Fruit fly (Drosophila melanogaster): ENCODE results near the gene betaGlu.

Gene betaGlu

DNA sequence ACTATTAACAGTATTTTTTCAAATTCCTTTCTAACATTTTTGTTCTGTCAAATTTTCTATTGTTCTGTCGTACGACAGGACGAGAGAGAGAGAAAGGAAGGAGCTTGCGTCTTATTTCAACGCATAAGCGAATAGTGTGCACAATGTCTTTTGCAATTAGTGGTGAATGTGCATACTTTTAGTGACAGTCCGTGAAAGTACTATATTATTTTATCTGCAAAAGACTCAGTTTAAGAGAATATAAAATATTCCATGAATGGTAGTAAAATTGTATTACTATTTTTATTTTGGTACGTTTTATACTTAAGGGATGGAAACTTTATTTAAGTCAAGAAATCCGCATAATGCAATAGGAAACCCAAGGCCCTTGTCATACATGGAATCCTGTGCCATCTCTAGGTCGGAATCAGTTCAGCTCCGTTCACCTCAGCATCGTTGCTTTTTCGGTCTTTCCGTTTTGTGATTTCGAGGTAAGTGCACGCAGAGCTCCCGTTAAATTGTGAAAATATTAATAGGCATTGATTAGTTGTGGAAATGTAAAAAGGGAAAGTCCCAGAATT, 33.5 kb downstream of the betaGlu start, which contains the start of gene eEF1alpha2:
TSS of gene eEF1alpha2 (plus strand) at position 409 of the 560 bp plus-strand sequence.
- TF ChIP-seq CG8478 (optimal IDR thresholded peaks at IDR 0.05) (no peak), CTCF (optimal IDR thresholded peaks at IDR 0.05) (no peak)

DNA sequence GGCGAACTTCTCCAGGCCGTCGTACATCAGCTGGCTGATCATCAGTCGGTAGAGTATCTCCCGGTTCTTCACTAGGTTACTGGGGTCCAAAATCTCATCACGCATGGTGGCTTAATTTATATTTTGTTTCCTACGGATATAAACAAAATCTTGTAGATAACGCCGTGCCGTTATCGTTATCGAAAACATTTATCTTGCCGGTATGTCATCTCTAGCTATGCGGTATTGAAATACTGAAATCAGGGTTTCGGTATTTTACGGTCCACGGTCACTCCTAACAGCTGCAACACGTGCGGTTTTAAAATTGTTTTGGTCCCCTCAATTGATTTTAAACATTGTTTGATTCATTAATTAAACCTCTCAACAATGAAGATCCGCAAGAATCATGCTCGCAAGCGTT, 34.9 kb downstream of the betaGlu start, which contains the start of the genes CstF50 and CG11563:
TSS of gene CstF50 (minus strand) at position 188 of the 400 bp plus-strand sequence.
TSS of gene CG11563 (plus strand) at position 260 of the 400 bp plus-strand sequence.
- TF ChIP-seq CTCF (optimal IDR thresholded peaks at IDR 0.05) (no peak), CG8478 (optimal IDR thresholded peaks at IDR 0.05) (no peak)

DNA sequence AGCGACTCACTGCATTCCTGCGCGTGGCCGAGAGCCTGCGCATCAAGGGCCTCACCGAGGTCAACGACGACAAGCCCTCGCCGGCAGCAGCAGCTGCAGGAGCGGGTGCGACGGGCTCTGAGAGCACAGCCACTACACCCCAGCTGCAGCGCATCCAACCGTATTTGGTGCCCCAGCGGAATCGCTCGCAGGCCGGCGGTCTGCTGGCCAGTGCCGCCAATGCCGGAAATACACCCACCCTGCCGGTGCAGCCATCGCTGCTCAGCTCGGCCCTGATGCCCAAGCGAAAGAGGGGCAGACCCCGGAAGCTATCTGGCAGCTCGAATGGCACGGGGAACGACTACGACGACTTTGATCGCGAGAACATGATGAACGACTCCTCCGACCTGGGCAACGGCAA, 43.9 kb downstream of the betaGlu start:
- TF ChIP-seq CG8478 (optimal IDR thresholded peaks at IDR 0.05) (no peak), CTCF (optimal IDR thresholded peaks at IDR 0.05) (no peak)

DNA sequence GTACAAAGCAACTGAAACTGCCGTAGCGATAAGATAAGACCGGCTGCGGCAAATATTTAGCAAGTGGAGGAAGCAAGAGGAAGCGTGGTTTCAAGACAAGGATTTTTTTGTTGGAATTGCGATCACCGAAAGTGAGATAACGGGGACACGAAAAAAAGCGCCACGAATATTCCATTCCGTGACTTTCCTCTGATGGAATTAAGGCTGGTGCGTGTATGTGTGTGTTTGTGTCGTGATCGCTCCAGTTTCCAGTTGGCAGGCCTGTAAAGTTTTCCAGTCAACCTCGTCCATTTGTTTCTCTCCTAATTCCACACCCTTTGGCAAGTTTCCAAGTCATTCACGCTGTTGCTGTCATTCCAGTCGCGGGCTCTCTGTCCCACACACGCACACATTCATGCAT, 45.4 kb downstream of the betaGlu start:
- TF ChIP-seq CG8478 (optimal IDR thresholded peaks at IDR 0.05), result no peak
- TF ChIP-seq CTCF (optimal IDR thresholded peaks at IDR 0.05), result no peak

DNA sequence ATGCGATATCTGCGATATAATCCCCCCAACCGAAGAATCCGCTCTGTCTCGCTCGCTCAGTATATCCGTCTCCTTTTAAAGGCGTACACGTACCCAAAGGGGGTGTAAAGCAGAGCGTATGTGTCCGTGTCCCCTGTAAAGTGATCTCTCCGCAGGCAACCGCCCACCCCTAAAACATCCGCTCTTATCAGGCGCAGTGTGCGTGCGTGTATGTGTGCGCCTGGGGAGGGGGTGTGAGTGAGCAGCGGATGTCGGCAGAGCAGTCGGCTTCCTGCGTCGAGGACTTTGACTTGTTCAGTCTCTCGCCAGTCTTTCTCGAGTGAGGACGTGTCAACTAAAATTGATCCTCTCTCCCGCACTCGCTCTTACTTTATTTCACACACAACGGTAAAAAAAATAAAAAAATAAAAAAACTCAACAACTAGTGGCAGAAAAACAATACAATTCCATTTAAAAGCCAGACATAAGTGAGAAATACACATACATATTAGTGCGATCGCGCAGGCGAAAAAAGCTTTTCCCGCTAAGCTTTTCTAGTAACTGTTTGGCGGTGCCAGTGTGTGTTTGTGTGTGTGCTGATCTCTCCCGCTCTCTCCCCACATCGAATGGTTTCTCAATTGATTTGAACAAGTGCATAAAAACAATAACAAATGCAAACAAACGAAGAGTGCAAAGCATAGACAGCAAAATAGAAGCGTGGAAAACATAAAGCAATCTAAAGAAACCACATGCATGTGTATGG, 46.0 kb downstream of the betaGlu start:
- TF ChIP-seq CG8478 (optimal IDR thresholded peaks at IDR 0.05), result no peak
- no peak for TF ChIP-seq CTCF (optimal IDR thresholded peaks at IDR 0.05)

DNA sequence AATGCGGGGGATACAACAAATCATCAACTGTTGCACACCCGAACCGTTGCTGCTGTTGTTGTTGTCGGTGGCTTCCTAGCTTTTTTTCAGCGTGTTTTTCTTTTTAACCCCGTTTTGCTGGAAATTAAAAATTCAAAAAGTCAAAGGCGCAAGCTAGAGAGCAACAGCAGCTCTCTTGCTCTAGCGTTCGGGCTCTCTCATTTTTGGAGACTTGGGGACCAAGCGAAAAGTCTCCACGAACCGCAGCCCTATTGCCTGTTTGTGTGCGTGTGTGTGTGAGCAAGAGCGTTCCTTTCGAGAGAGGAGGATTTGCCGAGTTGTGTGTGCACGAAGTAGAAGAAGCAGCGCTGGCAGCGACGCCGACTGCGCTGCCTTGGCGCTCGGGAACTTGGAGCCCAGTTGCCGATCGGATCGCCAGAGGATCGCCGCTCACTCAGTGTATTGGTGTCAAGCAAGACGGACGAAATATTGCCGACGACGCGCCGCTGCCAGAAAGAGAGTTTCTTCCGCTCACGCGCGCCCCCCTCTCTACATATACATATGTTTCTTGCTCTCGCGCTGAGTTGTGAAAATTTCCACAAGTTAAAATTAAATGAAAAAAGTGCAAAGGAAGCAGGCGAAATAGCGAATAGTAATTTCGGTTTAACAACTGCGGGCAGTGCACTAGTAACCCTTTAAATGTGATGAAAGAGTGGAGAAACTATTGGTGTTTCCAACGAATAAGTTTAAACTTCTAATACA, 46.9 kb downstream of the betaGlu start:
- no peak for TF ChIP-seq CG8478 (optimal IDR thresholded peaks at IDR 0.05)
- TF ChIP-seq CTCF (optimal IDR thresholded peaks at IDR 0.05), result no peak

DNA sequence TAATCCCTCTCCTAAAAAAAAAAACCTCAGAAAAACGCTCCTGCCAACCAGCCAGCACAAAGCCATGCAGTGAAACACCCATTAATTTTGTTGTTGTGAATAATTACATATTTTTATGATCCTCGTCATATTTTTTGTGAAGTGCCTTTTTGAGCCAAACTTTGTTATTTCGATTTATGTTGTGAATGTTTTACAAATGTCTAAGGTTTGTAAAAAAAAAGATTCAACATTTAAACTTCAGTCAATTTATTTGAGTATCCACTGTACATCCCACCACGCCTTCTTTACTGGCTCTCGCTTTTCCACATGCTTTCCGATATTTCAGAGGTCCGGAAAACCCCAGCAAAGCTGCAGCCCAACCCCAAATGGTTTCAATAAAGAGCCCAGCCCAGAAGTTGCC, 47.5 kb downstream of the betaGlu start:
- TF ChIP-seq CG8478 (optimal IDR thresholded peaks at IDR 0.05), result no peak
- no peak for TF ChIP-seq CTCF (optimal IDR thresholded peaks at IDR 0.05)

DNA sequence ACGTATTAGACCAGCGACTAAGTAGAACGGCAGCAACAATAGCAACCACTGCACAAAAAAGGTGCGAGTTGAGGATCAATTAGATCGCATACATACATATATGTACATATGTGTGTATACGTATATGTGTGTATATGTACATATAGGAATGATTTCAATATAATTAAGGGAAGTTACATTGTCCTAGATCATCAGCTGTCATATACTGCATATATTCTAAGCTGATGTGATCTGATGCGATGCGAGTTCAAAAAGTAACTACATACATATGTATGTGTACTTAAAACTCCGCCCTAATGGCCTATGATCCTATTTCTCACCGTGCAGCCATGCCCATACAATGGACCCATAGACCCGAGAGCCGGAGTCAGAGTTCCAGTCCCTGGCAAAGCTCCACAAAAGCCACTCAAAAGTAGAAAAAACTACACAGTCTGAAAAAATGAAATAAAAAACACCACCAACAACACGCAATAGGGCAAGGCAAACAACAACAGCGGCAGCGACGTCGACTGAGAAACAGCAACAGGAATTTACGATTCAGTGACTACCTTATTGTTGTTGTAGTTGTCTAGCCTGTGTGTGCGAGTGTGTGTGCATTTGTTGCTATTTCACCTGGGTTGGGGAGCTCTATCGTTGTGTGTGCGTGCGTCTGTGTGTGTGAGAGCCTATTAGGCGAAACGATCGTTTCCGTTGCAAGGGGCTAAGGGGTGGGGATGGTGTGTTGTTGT, 48.3 kb downstream of the betaGlu start:
- TF ChIP-seq CG8478 (optimal IDR thresholded peaks at IDR 0.05) (no peak), CTCF (optimal IDR thresholded peaks at IDR 0.05) (no peak)

DNA sequence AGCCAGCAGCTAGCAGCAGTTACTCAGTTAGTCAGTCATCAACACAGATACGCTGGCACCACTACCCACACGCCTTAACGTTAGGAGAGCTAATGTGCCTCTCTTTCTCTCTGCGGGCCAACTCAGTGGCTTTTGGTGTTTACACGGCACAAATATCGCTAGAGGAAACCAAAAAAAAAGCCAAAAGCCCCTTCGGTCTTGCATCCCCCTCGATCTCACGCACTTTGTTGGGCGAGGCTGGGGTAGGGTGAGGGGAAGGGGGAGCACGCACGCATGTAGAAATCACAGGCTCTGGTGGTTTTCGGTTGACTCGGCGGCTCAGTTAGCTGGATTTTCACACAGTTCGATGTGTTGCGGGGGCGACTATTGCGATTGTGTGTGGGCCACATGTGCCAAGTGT, 49.7 kb downstream of the betaGlu start:
- TF ChIP-seq CG8478 (optimal IDR thresholded peaks at IDR 0.05), result no peak
- no peak for TF ChIP-seq CTCF (optimal IDR thresholded peaks at IDR 0.05)

DNA sequence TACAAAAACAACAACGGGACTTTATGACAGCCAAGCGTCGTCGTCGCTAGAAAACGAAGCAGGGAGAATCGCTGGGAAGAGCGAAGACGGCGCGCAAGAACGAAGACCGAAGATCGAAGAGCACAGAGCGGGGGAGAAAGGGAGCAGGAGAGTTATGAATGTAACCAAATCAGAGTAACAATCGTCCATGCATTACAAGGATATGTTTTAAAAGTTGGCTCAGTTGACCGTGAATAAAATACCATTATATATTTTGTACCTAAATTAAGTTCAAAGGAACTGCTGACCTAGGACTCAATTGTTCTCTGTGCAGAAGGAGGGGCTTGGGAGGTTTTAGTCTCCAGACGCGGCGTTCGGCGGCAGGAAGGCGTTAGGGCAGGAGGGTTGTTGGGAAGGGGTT, 50.2 kb downstream of the betaGlu start:
- TF ChIP-seq CG8478 (optimal IDR thresholded peaks at IDR 0.05) (no peak), CTCF (optimal IDR thresholded peaks at IDR 0.05) (no peak)

DNA sequence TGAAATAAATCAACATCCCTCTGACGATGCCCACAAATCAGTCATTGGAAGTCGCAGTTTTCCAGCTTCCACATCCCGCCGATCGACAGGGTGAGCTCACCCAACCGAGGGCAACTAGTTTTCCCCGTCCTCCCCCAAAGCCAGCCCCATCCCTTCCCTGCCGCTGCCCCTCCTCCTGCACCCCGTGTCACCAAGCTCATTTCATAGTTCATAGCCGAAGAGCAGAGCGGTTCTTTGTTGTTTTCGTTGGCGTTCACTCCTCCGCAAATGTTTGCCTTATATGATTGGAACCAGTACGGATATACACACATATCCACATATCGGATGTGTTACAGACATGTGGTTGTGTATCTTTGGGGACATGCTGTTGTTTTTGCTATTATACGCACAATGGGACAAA, 51.5 kb downstream of the betaGlu start:
- TF ChIP-seq CG8478 (optimal IDR thresholded peaks at IDR 0.05) (no peak), CTCF (optimal IDR thresholded peaks at IDR 0.05) (no peak)

DNA sequence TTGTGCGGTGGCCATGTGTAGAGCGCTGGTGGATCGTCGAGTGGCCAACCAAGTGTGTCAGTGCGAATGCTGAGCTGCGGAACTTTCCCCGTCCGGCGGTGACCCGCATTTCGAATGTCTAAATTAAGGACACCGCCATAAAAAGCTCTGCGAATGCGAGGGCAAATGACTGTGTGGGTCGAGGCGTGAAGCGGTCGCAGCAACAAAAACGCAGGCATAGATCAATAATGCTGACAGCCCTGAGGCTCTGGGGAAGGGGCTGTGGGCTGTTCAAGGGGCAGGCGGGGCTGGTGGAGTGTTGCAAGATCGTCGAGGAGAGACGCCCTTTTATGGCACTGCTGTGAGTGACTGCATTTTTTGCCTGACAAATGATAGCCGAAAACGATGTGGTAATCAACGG, 52.2 kb downstream of the betaGlu start:
- TF ChIP-seq CG8478 (optimal IDR thresholded peaks at IDR 0.05), result no peak
- TF ChIP-seq CTCF (optimal IDR thresholded peaks at IDR 0.05), result no peak

Data from S2 (cell line).